Fruit fly (Drosophila melanogaster): ENCODE results near the gene CG7384.
A peak's percentile ranks its signal among the peaks of the same experiment; 100 is the strongest.

CG7384 gene

dm6 chr2L:10505345-10505744 lies 4.9 kb downstream of the CG7384 start:
- TF ChIP-seq Hr83 (GFP tag; optimal IDR thresholded peaks at IDR 0.05; ENCODE audit: poor library complexity, severe bottlenecking) (no peak), OdsH (GFP tag; optimal IDR thresholded peaks at IDR 0.05) (no peak), CG32264 (GFP tag; optimal IDR thresholded peaks at IDR 0.05) (no peak), h (GFP tag; optimal IDR thresholded peaks at IDR 0.05) (no peak), Dfd (GFP tag; optimal IDR thresholded peaks at IDR 0.05) (no peak), Abd-B (GFP tag; optimal IDR thresholded peaks at IDR 0.05) (no peak), jim (GFP tag; optimal IDR thresholded peaks at IDR 0.05) (no peak), ey (GFP tag; optimal IDR thresholded peaks at IDR 0.05) (no peak), sage (GFP tag; optimal IDR thresholded peaks at IDR 0.05) (no peak), Myc (optimal IDR thresholded peaks at IDR 0.05) (no peak), psq (GFP tag; optimal IDR thresholded peaks at IDR 0.05) (no peak), Hr78 (GFP tag; optimal IDR thresholded peaks at IDR 0.05) (no peak), Vsx2 (GFP tag; optimal IDR thresholded peaks at IDR 0.05; ENCODE audit: partially characterized antibody) (no peak), N (GFP tag; optimal IDR thresholded peaks at IDR 0.05) (no peak), CrebA (GFP tag; optimal IDR thresholded peaks at IDR 0.05; ENCODE audit: borderline replicate concordance) (no peak), pan (optimal IDR thresholded peaks at IDR 0.05) (no peak), Hnf4 (GFP tag; optimal IDR thresholded peaks at IDR 0.05) (no peak), GATAd (GFP tag; optimal IDR thresholded peaks at IDR 0.05) (no peak)

dm6 chr2L:10504895-10505294 lies 5.4 kb downstream of the CG7384 start:
- TF ChIP-seq Mio (GFP tag; optimal IDR thresholded peaks at IDR 0.05), result no peak
- peak; percentile 43 for TF ChIP-seq h (GFP tag; optimal IDR thresholded peaks at IDR 0.05)
- no peak for TF ChIP-seq lola (GFP tag; optimal IDR thresholded peaks at IDR 0.05)
- TF ChIP-seq CrebA (GFP tag; optimal IDR thresholded peaks at IDR 0.05; ENCODE audit: borderline replicate concordance), result no peak
- no peak for TF ChIP-seq woc (GFP tag; optimal IDR thresholded peaks at IDR 0.05)
- TF ChIP-seq Hnf4 (GFP tag; optimal IDR thresholded peaks at IDR 0.05), result no peak
- TF ChIP-seq Sp1 (GFP tag; optimal IDR thresholded peaks at IDR 0.05), result peak; percentile 12
- TF ChIP-seq Vsx2 (GFP tag; optimal IDR thresholded peaks at IDR 0.05; ENCODE audit: partially characterized antibody), result no peak
- no peak for TF ChIP-seq CG9705 (GFP tag; optimal IDR thresholded peaks at IDR 0.05)
- no peak for TF ChIP-seq brk (GFP tag; optimal IDR thresholded peaks at IDR 0.05)
- TF ChIP-seq pan (optimal IDR thresholded peaks at IDR 0.05), result no peak
- peak in 1 of 2 experiments; percentile 15 for TF ChIP-seq foxo (GFP tag; optimal IDR thresholded peaks at IDR 0.05)
- TF ChIP-seq Hr83 (GFP tag; optimal IDR thresholded peaks at IDR 0.05; ENCODE audit: poor library complexity, severe bottlenecking), result peak; percentile 84
- no peak for TF ChIP-seq dsf (GFP tag; optimal IDR thresholded peaks at IDR 0.05; ENCODE audit: borderline replicate concordance)
- no peak for TF ChIP-seq Dfd (GFP tag; optimal IDR thresholded peaks at IDR 0.05)
- TF ChIP-seq fru (GFP tag; optimal IDR thresholded peaks at IDR 0.05), result no peak
- TF ChIP-seq br (GFP tag; optimal IDR thresholded peaks at IDR 0.05), result peak; percentile 31
- TF ChIP-seq rgr (GFP tag; optimal IDR thresholded peaks at IDR 0.05), result peak; percentile 33
- no peak for TF ChIP-seq Hr78 (GFP tag; optimal IDR thresholded peaks at IDR 0.05)
- no peak for TF ChIP-seq sage (GFP tag; optimal IDR thresholded peaks at IDR 0.05)
- no peak for TF ChIP-seq Abd-B (GFP tag; optimal IDR thresholded peaks at IDR 0.05)
- TF ChIP-seq tai (GFP tag; optimal IDR thresholded peaks at IDR 0.05), result no peak
- TF ChIP-seq jim (GFP tag; optimal IDR thresholded peaks at IDR 0.05), result no peak

dm6 chr2L:10503356-10503977 lies 6.8 kb downstream of the CG7384 start:
- TF ChIP-seq rgr (GFP tag; optimal IDR thresholded peaks at IDR 0.05), result no peak
- no peak for TF ChIP-seq Rel (GFP tag; optimal IDR thresholded peaks at IDR 0.05)
- TF ChIP-seq Rel (tag; optimal IDR thresholded peaks at IDR 0.05), result no peak
- no peak for TF ChIP-seq CG32264 (GFP tag; optimal IDR thresholded peaks at IDR 0.05)
- no peak for TF ChIP-seq CG9705 (GFP tag; optimal IDR thresholded peaks at IDR 0.05)

dm6 chr2L:10502862-10503261 lies 7.4 kb downstream of the CG7384 start:
- TF ChIP-seq Rel (GFP tag; optimal IDR thresholded peaks at IDR 0.05), result no peak
- peak; percentile 78 for TF ChIP-seq Rel (tag; optimal IDR thresholded peaks at IDR 0.05)
- no peak for TF ChIP-seq Vsx2 (GFP tag; optimal IDR thresholded peaks at IDR 0.05; ENCODE audit: partially characterized antibody)
- TF ChIP-seq N (GFP tag; optimal IDR thresholded peaks at IDR 0.05), result no peak

- TF ChIP-seq dmrt93B (GFP tag; optimal IDR thresholded peaks at IDR 0.05) (no peak), Jra (GFP tag; optimal IDR thresholded peaks at IDR 0.05) (no peak), brk (GFP tag; optimal IDR thresholded peaks at IDR 0.05) (no peak), Dfd (GFP tag; optimal IDR thresholded peaks at IDR 0.05) (no peak), CrebA (GFP tag; optimal IDR thresholded peaks at IDR 0.05; ENCODE audit: borderline replicate concordance) (no peak), jim (GFP tag; optimal IDR thresholded peaks at IDR 0.05) (no peak), tai (GFP tag; optimal IDR thresholded peaks at IDR 0.05) (no peak), Mio (GFP tag; optimal IDR thresholded peaks at IDR 0.05) (no peak), Hr78 (GFP tag; optimal IDR thresholded peaks at IDR 0.05) (no peak), pan (optimal IDR thresholded peaks at IDR 0.05) (no peak), sv (GFP tag; optimal IDR thresholded peaks at IDR 0.05) (no peak), Hr83 (GFP tag; optimal IDR thresholded peaks at IDR 0.05; ENCODE audit: poor library complexity, severe bottlenecking) (no peak), Rel (GFP tag; optimal IDR thresholded peaks at IDR 0.05) (no peak), Rel (tag; optimal IDR thresholded peaks at IDR 0.05) (no peak)
Measured at dm6 chr2L:10502244-10502643, 8.0 kb downstream of the CG7384 start.

Measured in whole organism, wandering third instar larva.